Worm (Caenorhabditis elegans) whole organism, L2 larva: Measurements from ENCODE around the gene cbp-1.

Source experiments
- C34F6.9 ChIP-seq: fragments of 150-350 bp; optimal IDR thresholded peaks from 2 replicates; lab custom pipeline; 2014; ENCODE audit warnings: missing biosample characterization, missing genetic modification characterization
- F13H6.1 ChIP-seq: sonication (generic microtip); optimal IDR thresholded peaks from 2 replicates; lab custom pipeline; 2016; ENCODE audit warnings: missing genetic modification characterization, missing compliant biosample characterization
- R02D3.7 ChIP-seq: fragments of 150-350 bp; optimal IDR thresholded peaks from 2 replicates; lab custom pipeline; 2014; ENCODE audit warnings: missing biosample characterization, missing genetic modification characterization
- Y55F3AM.14 ChIP-seq: fragments of 200-800 bp; sonication (Bioruptor generic); optimal IDR thresholded peaks from 2 replicates; lab custom pipeline; 2018; ENCODE audit warnings: mild to moderate bottlenecking, missing genetic modification characterization, missing compliant biosample characterization
- aly-2 ChIP-seq: fragments of 150-350 bp; optimal IDR thresholded peaks from 2 replicates; lab custom pipeline; 2014; ENCODE audit warnings: missing biosample characterization, missing genetic modification characterization
- blmp-1 ChIP-seq: sonication (generic microtip); optimal IDR thresholded peaks from 2 replicates; lab custom pipeline; 2017; ENCODE audit warnings: missing genetic modification characterization, mild to moderate bottlenecking, missing compliant biosample characterization, antibody characterized with exemption, moderate library complexity; ENCODE audit not compliant: insufficient read depth
- ceh-16 ChIP-seq: fragments of 150-350 bp; optimal IDR thresholded peaks from 2 replicates; lab custom pipeline; 2014; ENCODE audit warnings: missing biosample characterization, missing genetic modification characterization
- crh-2 ChIP-seq: sonication (generic microtip); optimal IDR thresholded peaks from 2 replicates; lab custom pipeline; 2017; ENCODE audit warnings: missing biosample characterization, missing genetic modification characterization
- dmd-4 ChIP-seq: sonication (generic microtip); optimal IDR thresholded peaks from 2 replicates; lab custom pipeline; 2017; ENCODE audit warnings: missing biosample characterization, missing genetic modification characterization
- egl-27 ChIP-seq: sonication (generic microtip); optimal IDR thresholded peaks from 3 replicates; lab custom pipeline; 2017; ENCODE audit warnings: missing biosample characterization, missing genetic modification reagents, missing genetic modification characterization
- elt-1 ChIP-seq: fragments of 150-350 bp; optimal IDR thresholded peaks from 2 replicates; lab custom pipeline; 2014; ENCODE audit warnings: missing biosample characterization, missing genetic modification characterization
- elt-3 ChIP-seq: sonication (generic microtip); optimal IDR thresholded peaks from 2 replicates; lab custom pipeline; 2017; ENCODE audit warnings: missing biosample characterization, missing genetic modification characterization
- fos-1 ChIP-seq: fragments of 150-350 bp; optimal IDR thresholded peaks from 2 replicates; lab custom pipeline; 2014; ENCODE audit warnings: missing biosample characterization, missing genetic modification characterization
- gmeb-1 ChIP-seq: fragments of 150-350 bp; optimal IDR thresholded peaks from 2 replicates; lab custom pipeline; 2014; ENCODE audit warnings: missing biosample characterization, missing genetic modification characterization
- lin-13 ChIP-seq: fragments of 150-350 bp; optimal IDR thresholded peaks from 2 replicates; lab custom pipeline; 2014; ENCODE audit warnings: missing biosample characterization, missing genetic modification reagents, missing genetic modification characterization
- lsy-2 ChIP-seq, 2 experiments: fragments of 150-350 bp in 1 of 2; sonication (generic microtip) in 1 of 2; optimal IDR thresholded peaks; 2 replicates each; lab custom pipeline; 2014 to 2017; ENCODE audit warnings: missing biosample characterization in 2 of 2, missing genetic modification characterization in 2 of 2
- nhr-10 ChIP-seq: sonication (generic microtip); optimal IDR thresholded peaks from 2 replicates; lab custom pipeline; 2017; ENCODE audit warnings: missing biosample characterization, missing genetic modification characterization
- nhr-11 ChIP-seq: fragments of 150-350 bp; optimal IDR thresholded peaks from 2 replicates; lab custom pipeline; 2014; ENCODE audit warnings: missing biosample characterization, missing genetic modification characterization
- nhr-12 ChIP-seq: fragments of 150-350 bp; optimal IDR thresholded peaks from 2 replicates; lab custom pipeline; 2014; ENCODE audit warnings: missing biosample characterization, missing genetic modification characterization
- nhr-129 ChIP-seq: fragments of 150-350 bp; optimal IDR thresholded peaks from 2 replicates; lab custom pipeline; 2014; ENCODE audit warnings: missing biosample characterization, missing genetic modification characterization
- nhr-21 ChIP-seq: fragments of 150-350 bp; optimal IDR thresholded peaks from 2 replicates; lab custom pipeline; 2014; ENCODE audit warnings: missing biosample characterization, missing genetic modification characterization
- nhr-23 ChIP-seq: fragments of 150-350 bp; optimal IDR thresholded peaks from 2 replicates; lab custom pipeline; 2014; ENCODE audit warnings: missing biosample characterization, missing genetic modification reagents, missing genetic modification characterization
- nhr-237 ChIP-seq: fragments of 150-350 bp; optimal IDR thresholded peaks from 2 replicates; lab custom pipeline; 2014; ENCODE audit warnings: missing biosample characterization, missing genetic modification characterization
- nhr-25 ChIP-seq: fragments of 150-350 bp; sonication (generic microtip); optimal IDR thresholded peaks from 3 replicates; lab custom pipeline; 2014; ENCODE audit warnings: missing biosample characterization, missing genetic modification characterization
- nhr-6 ChIP-seq: fragments of 150-350 bp; optimal IDR thresholded peaks from 2 replicates; lab custom pipeline; 2014; ENCODE audit warnings: missing biosample characterization, missing genetic modification characterization
- nhr-77 ChIP-seq: fragments of 150-350 bp; optimal IDR thresholded peaks from 2 replicates; lab custom pipeline; 2014; ENCODE audit warnings: missing biosample characterization, missing genetic modification characterization
- peb-1 ChIP-seq: fragments of 150-350 bp; optimal IDR thresholded peaks from 2 replicates; lab custom pipeline; 2014; ENCODE audit warnings: missing biosample characterization, missing genetic modification characterization
- sma-3 ChIP-seq: sonication (generic microtip); optimal IDR thresholded peaks from 2 replicates; lab custom pipeline; 2016; ENCODE audit warnings: missing genetic modification reagents, missing genetic modification characterization, missing compliant biosample characterization
- snpc-4 ChIP-seq: fragments of 150-350 bp; optimal IDR thresholded peaks from 2 replicates; lab custom pipeline; 2014; ENCODE audit warnings: missing biosample characterization, missing genetic modification characterization
- unc-55 ChIP-seq: fragments of 150-350 bp; sonication (generic microtip); optimal IDR thresholded peaks from 3 replicates; lab custom pipeline; 2014; ENCODE audit warnings: missing biosample characterization, missing genetic modification reagents, missing genetic modification characterization
- unc-62 ChIP-seq: fragments of 150-350 bp; optimal IDR thresholded peaks from 2 replicates; lab custom pipeline; 2014; ENCODE audit warnings: missing biosample characterization, missing genetic modification reagents, missing genetic modification characterization
- zag-1 ChIP-seq: fragments of 150-350 bp; optimal IDR thresholded peaks from 2 replicates; lab custom pipeline; 2014; ENCODE audit warnings: missing biosample characterization, missing genetic modification characterization
- ztf-1 ChIP-seq: fragments of 200-800 bp; sonication (Bioruptor generic); conservative IDR thresholded peaks from 2 replicates; pipeline ENCODE4 v1.3.6; 2022; ENCODE audit warnings: missing genetic modification characterization, missing compliant biosample characterization
- ztf-11 ChIP-seq: sonication (generic microtip); optimal IDR thresholded peaks from 2 replicates; lab custom pipeline; 2017; ENCODE audit warnings: missing biosample characterization, missing genetic modification characterization
- ztf-4 ChIP-seq: fragments of 150-350 bp; optimal IDR thresholded peaks from 2 replicates; lab custom pipeline; 2014; ENCODE audit warnings: missing biosample characterization, missing genetic modification characterization

Gene cbp-1

ce11 chrIII:9775916-9776315, 9.6 kb downstream of the cbp-1 start:
- TF ChIP-seq R02D3.7 (tag; lab: Kevin White, UChicago) (no peak), F13H6.1 (no peak), ztf-4 (tag; lab: Kevin White, UChicago) (no peak), aly-2 (tag; lab: Kevin White, UChicago) (no peak), peb-1 (tag; lab: Kevin White, UChicago) (no peak), ztf-1 (GFP tag; lab: Robert Waterston, UW) (no peak), zag-1 (tag; lab: Kevin White, UChicago) (no peak), fos-1 (no peak), lin-13 (GFP tag; lab: Kevin White, UChicago) (no peak), nhr-6 (tag; lab: Kevin White, UChicago) (no peak), crh-2 (tag; lab: Kevin White, UChicago) (no peak), unc-55 (GFP tag; lab: Kevin White, UChicago) (peak; percentile 27), dmd-4 (tag; lab: Kevin White, UChicago) (no peak), unc-62 (GFP tag; lab: Kevin White, UChicago) (no peak), Y55F3AM.14 (GFP tag; lab: Kevin White, UChicago) (no peak), lsy-2 (tag; optimal IDR thresholded peaks at IDR 0.05; lab: Kevin White, UChicago) (peak in 1 of 2 experiments; percentile 39), nhr-10 (tag; lab: Kevin White, UChicago) (no peak), ceh-16 (tag; lab: Kevin White, UChicago) (no peak), gmeb-1 (peak; percentile 59), nhr-11 (tag; lab: Kevin White, UChicago) (no peak)

ce11 chrIII:9776323-9776722, 10.0 kb downstream of the cbp-1 start, which contains the start of gene usp-46:
TSS of gene usp-46 (plus strand) at chrIII:9776623.
- TF ChIP-seq unc-62 (GFP tag; lab: Kevin White, UChicago): no peak
- peak in 1 of 2 experiments; percentile 15 for TF ChIP-seq lsy-2 (tag; optimal IDR thresholded peaks at IDR 0.05; lab: Kevin White, UChicago)
- peak; percentile 22 for TF ChIP-seq C34F6.9 (tag; lab: Kevin White, UChicago)
- TF ChIP-seq nhr-129: peak; percentile 5

DNA sequence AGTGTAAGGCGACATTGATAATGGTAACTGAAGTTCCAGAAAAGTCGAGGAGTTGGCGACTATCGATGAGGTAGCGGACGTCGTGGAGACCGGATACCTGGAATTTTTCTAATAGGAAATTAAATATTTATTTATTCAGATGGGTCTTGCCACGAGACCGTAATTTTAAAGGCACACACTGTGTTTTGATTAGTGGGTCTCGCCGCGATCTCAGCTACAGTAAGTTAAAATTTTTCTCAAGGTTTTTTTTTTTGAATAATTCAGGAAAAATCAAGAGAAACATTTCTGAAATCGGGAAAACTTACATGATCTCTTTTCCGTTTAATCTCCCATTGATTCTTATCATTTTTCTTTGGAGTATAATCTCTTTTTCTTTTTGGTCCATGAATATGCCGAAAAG, 12.8 kb downstream of the cbp-1 start:
- TF ChIP-seq ztf-11 (tag; lab: Kevin White, UChicago) (no peak), elt-3 (tag; lab: Kevin White, UChicago) (no peak), nhr-6 (tag; lab: Kevin White, UChicago) (no peak), nhr-25 (no peak), F13H6.1 (no peak), unc-62 (GFP tag; lab: Kevin White, UChicago) (no peak), egl-27 (tag; lab: Kevin White, UChicago) (no peak), gmeb-1 (no peak), nhr-12 (tag; lab: Kevin White, UChicago) (no peak), zag-1 (tag; lab: Kevin White, UChicago) (no peak), ztf-4 (tag; lab: Kevin White, UChicago) (no peak), elt-1 (tag; lab: Kevin White, UChicago) (no peak), peb-1 (tag; lab: Kevin White, UChicago) (no peak), lsy-2 (tag; optimal IDR thresholded peaks at IDR 0.05; lab: Kevin White, UChicago) (no peak)

DNA sequence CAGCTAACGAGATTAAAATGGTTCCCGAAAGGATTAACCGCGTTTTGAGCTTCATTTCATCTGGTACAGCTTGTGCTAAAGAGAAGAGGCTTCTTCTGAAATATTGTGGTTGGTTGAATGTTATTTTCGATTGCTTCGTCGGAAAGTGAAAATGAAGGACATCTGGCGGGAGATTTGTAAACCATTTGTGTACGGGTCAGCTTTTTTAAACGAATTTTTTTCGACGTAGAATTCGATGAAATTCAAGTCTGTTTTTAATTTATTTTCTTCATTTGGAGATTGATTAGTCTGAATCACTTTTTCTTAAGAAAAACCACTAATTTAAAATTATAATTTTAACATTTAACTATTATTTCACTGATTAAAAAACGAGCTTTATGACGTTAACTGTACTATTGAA, 13.9 kb downstream of the cbp-1 start, which contains the start of gene sqv-3:
Gene sqv-3 (minus strand): TSS at position 101 of the 400 bp plus-strand sequence.
- no peak for TF ChIP-seq nhr-237 (tag; lab: Kevin White, UChicago)
- TF ChIP-seq nhr-77: no peak
- TF ChIP-seq elt-3 (tag; lab: Kevin White, UChicago): no peak
- TF ChIP-seq nhr-23 (tag; lab: Kevin White, UChicago): no peak
- no peak for TF ChIP-seq blmp-1 (tag; lab: Kevin White, UChicago)
- TF ChIP-seq nhr-21: no peak
- no peak for TF ChIP-seq peb-1 (tag; lab: Kevin White, UChicago)
- TF ChIP-seq sma-3: no peak
- no peak for TF ChIP-seq fos-1
- TF ChIP-seq snpc-4: no peak
